Fruit fly (Drosophila melanogaster): ENCODE measurements around the gene CG17560.
A peak's percentile ranks its signal among the peaks of the same experiment; 100 is the strongest.

Gene CG17560

dm6 chr3R:16647716-16648016 lies 29.9 kb downstream of the CG17560 start (continued):
- TF ChIP-seq row (GFP tag; IDR thresholded peaks at IDR 0.05) (no peak), Med (GFP tag) (peak; percentile 43), bbx (GFP tag; IDR thresholded peaks at IDR 0.05; ENCODE audit: partially characterized antibody) (peak; percentile 2; the same call in 1 of the 2 replicates), Hmx (GFP tag; optimal IDR thresholded peaks at IDR 0.05) (no peak), CG12391 (tag; optimal IDR thresholded peaks at IDR 0.05) (no peak), CG3163 (GFP tag; optimal IDR thresholded peaks at IDR 0.05) (peak; percentile 42), slbo (GFP tag; IDR thresholded peaks at IDR 0.05) (no peak), CG13287 (GFP tag; IDR thresholded peaks at IDR 0.05; ENCODE audit: partially characterized antibody) (peak; percentile 22; the same call in 1 of the 2 replicates), Ravus (GFP tag; IDR thresholded peaks at IDR 0.05) (no peak), ttk (GFP tag; IDR thresholded peaks at IDR 0.05) (no peak), CG33557 (GFP tag; optimal IDR thresholded peaks at IDR 0.05) (no peak), mld (GFP tag; IDR thresholded peaks at IDR 0.05; ENCODE audit: partially characterized antibody) (0 out of 3 replicates have a peak, but pooled peaks have one; percentile 12), CG4424 (GFP tag; optimal IDR thresholded peaks at IDR 0.05) (no peak), Ada2b (GFP tag; IDR thresholded peaks at IDR 0.05) (no peak), CkIIα-i1 (GFP tag; IDR thresholded peaks at IDR 0.05) (no peak), Mrtf (GFP tag; IDR thresholded peaks at IDR 0.05) (no peak), Trl (optimal IDR thresholded peaks at IDR 0.05) (peak in 1 of 2 experiments; percentile 24), Trl (GFP tag; optimal IDR thresholded peaks at IDR 0.05) (no peak), CG8359 (GFP tag; optimal IDR thresholded peaks at IDR 0.05; ENCODE audit: borderline replicate concordance) (no peak), CG15601 (tag; optimal IDR thresholded peaks at IDR 0.05) (no peak), ERR (GFP tag; optimal IDR thresholded peaks at IDR 0.05) (no peak), Sry-δ (GFP tag; optimal IDR thresholded peaks at IDR 0.05) (peak; percentile 36), YL-1 (GFP tag; optimal IDR thresholded peaks at IDR 0.05) (peak; percentile 87), zfh1 (GFP tag; IDR thresholded peaks at IDR 0.05) (no peak), GATAe (GFP tag; conservative IDR thresholded peaks at IDR 0.05) (no peak), CG34224 (GFP tag; IDR thresholded peaks at IDR 0.05; ENCODE audit: partially characterized antibody) (peak; percentile 77; the same call in 2 of the 3 replicates), gcm2 (GFP tag; optimal IDR thresholded peaks at IDR 0.05) (no peak), CG11723 (GFP tag; optimal IDR thresholded peaks at IDR 0.05) (no peak), dm (GFP tag; optimal IDR thresholded peaks at IDR 0.05) (peak; percentile 90), Hr39 (optimal IDR thresholded peaks at IDR 0.05) (no peak), CG4617 (GFP tag; optimal IDR thresholded peaks at IDR 0.05; ENCODE audit: borderline replicate concordance) (no peak), tll (GFP tag; optimal IDR thresholded peaks at IDR 0.05) (no peak), Oaz (GFP tag; IDR thresholded peaks at IDR 0.05) (no peak), E2f2 (GFP tag; IDR thresholded peaks at IDR 0.05) (0 out of 2 replicates have a peak, but pooled peaks have one; percentile 44), Eip74EF (GFP tag; optimal IDR thresholded peaks at IDR 0.05) (no peak), slou (GFP tag; optimal IDR thresholded peaks at IDR 0.05) (no peak), CG32767 (GFP tag; IDR thresholded peaks at IDR 0.05) (no peak), BEAF-32 (GFP tag; optimal IDR thresholded peaks at IDR 0.05) (peak; percentile 51), slp2 (GFP tag; optimal IDR thresholded peaks at IDR 0.05) (no peak), mirr (GFP tag; optimal IDR thresholded peaks at IDR 0.05) (peak; percentile 2), CG31365 (tag; optimal IDR thresholded peaks at IDR 0.05) (no peak), hbn (GFP tag; IDR thresholded peaks at IDR 0.05; ENCODE audit: partially characterized antibody) (peak; percentile 43; the same call in 1 of the 2 replicates), CG34422 (GFP tag; IDR thresholded peaks at IDR 0.05) (peak; percentile 61; the same call in 1 of the 3 replicates)
